Fruit fly (Drosophila melanogaster) whole organism, embryonic: ENCODE measurements around the gene CG8861.

Source experiments
- Ada2b ChIP-seq: fragments of 200-800 bp; sonication (Bioruptor generic); IDR thresholded peaks from 2 replicates; pipeline ENCODE4 v1.3.6; 2022; ENCODE audit warnings: missing biosample characterization, missing genetic modification characterization
- Adf1 ChIP-seq: fragments of 200-800 bp; sonication (Bioruptor generic); IDR thresholded peaks from 2 replicates; pipeline ENCODE4 v1.3.6; 2022; ENCODE audit warnings: missing biosample characterization, missing genetic modification characterization
- Bgb ChIP-seq: fragments of 200-800 bp; sonication (Bioruptor generic); IDR thresholded peaks from 2 replicates; pipeline ENCODE4 v1.3.6; 2022; ENCODE audit warnings: missing biosample characterization, missing genetic modification characterization; ENCODE audit not compliant: partially characterized antibody
- CG13287 ChIP-seq: fragments of 200-800 bp; sonication (Bioruptor generic); IDR thresholded peaks from 2 replicates; pipeline ENCODE4 v1.3.6; 2022; ENCODE audit warnings: missing biosample characterization, missing genetic modification characterization; ENCODE audit not compliant: partially characterized antibody
- CG13296 ChIP-seq: fragments of 200-800 bp; sonication (Bioruptor generic); optimal IDR thresholded peaks from 3 replicates; lab custom pipeline; 2018; ENCODE audit warnings: missing biosample characterization, mild to moderate bottlenecking, missing genetic modification characterization
- CG14014 ChIP-seq: fragments of 200-800 bp; sonication (Bioruptor generic); IDR thresholded peaks from 2 replicates; pipeline ENCODE4 v1.3.6; 2022; ENCODE audit warnings: missing biosample characterization, missing genetic modification characterization
- CG14860 ChIP-seq: fragments of 200-800 bp; sonication (Bioruptor generic); IDR thresholded peaks from 3 replicates; pipeline ENCODE4 v1.3.6; 2022; ENCODE audit warnings: missing biosample characterization, missing genetic modification characterization; ENCODE audit not compliant: partially characterized antibody
- CG15601 ChIP-seq: fragments of 200-800 bp; sonication (Bioruptor generic); optimal IDR thresholded peaks from 3 replicates; lab custom pipeline; 2019; ENCODE audit warnings: missing biosample characterization, mild to moderate bottlenecking, missing genetic modification characterization, moderate library complexity
- CG16815 ChIP-seq: fragments of 200-800 bp; sonication (Bioruptor generic); optimal IDR thresholded peaks from 3 replicates; lab custom pipeline; 2017; ENCODE audit warnings: missing biosample characterization, mild to moderate bottlenecking, missing genetic modification characterization
- CG17829 ChIP-seq: fragments of 200-800 bp; optimal IDR thresholded peaks from 2 replicates; lab custom pipeline; 2019; ENCODE audit warnings: missing biosample characterization, mild to moderate bottlenecking, missing genetic modification characterization, moderate library complexity
- CG34422 ChIP-seq: fragments of 200-800 bp; sonication (Bioruptor generic); IDR thresholded peaks from 3 replicates; pipeline ENCODE4 v1.3.6; 2022; ENCODE audit warnings: missing biosample characterization, missing genetic modification characterization
- CG3726 ChIP-seq: fragments of 200-800 bp; sonication (Bioruptor generic); IDR thresholded peaks from 3 replicates; pipeline ENCODE4, ENCODE4 v1.3.6; 2022; ENCODE audit warnings: missing biosample characterization, missing genetic modification characterization
- CG4328 ChIP-seq: fragments of 200-800 bp; sonication (Bioruptor generic); optimal IDR thresholded peaks from 3 replicates; lab custom pipeline; 2017; ENCODE audit warnings: missing biosample characterization, missing genetic modification reagents, missing genetic modification characterization
- CG6175 ChIP-seq: fragments of 200-800 bp; sonication (Bioruptor generic); IDR thresholded peaks from 3 replicates; pipeline ENCODE4 v1.3.6; 2022; ENCODE audit warnings: missing biosample characterization, missing genetic modification characterization
- CG7745 ChIP-seq: fragments of 200-800 bp; sonication (Bioruptor generic); optimal IDR thresholded peaks from 2 replicates; lab custom pipeline; 2018; ENCODE audit warnings: missing biosample characterization, mild to moderate bottlenecking, missing genetic modification characterization, moderate library complexity
- CG8290 ChIP-seq, 3 experiments: fragments of 200-800 bp; sonication (Bioruptor generic); optimal IDR thresholded peaks; 2 replicates each; lab custom pipeline; 2016 to 2019; ENCODE audit warnings: missing biosample characterization in 3 of 3, missing genetic modification characterization in 3 of 3, mild to moderate bottlenecking in 2 of 3, moderate library complexity in 1 of 3
- CG8478 ChIP-seq: fragments of >200 bp; optimal IDR thresholded peaks from 2 replicates; lab custom pipeline; 2018
- CG9876 ChIP-seq: fragments of 200-800 bp; sonication (Bioruptor generic); optimal IDR thresholded peaks from 2 replicates; lab custom pipeline; 2016; ENCODE audit warnings: missing biosample characterization, missing genetic modification characterization
- Chrac-16 ChIP-seq: fragments of 200-800 bp; sonication (Bioruptor generic); optimal IDR thresholded peaks from 3 replicates; lab custom pipeline; 2016; ENCODE audit warnings: missing biosample characterization, missing genetic modification characterization
- D19B ChIP-seq: fragments of 200-800 bp; sonication (Bioruptor generic); optimal IDR thresholded peaks from 2 replicates; lab custom pipeline; 2017; ENCODE audit warnings: missing biosample characterization, mild to moderate bottlenecking, missing genetic modification characterization
- Ets65A ChIP-seq: fragments of 200-800 bp; sonication (Bioruptor generic); peaks from one replicate; lab custom pipeline; 2016; ENCODE audit warnings: missing biosample characterization, missing genetic modification characterization
- Fer2 ChIP-seq: fragments of 200-800 bp; sonication (Bioruptor generic); optimal IDR thresholded peaks from 2 replicates; lab custom pipeline; 2018; ENCODE audit warnings: missing biosample characterization, mild to moderate bottlenecking, missing genetic modification characterization, moderate library complexity
- HmgD ChIP-seq: fragments of 200-800 bp; sonication (Bioruptor generic); optimal IDR thresholded peaks from 3 replicates; lab custom pipeline; 2016; ENCODE audit warnings: missing biosample characterization, missing genetic modification characterization
- Mes4 ChIP-seq: fragments of 200-800 bp; sonication (Bioruptor generic); optimal IDR thresholded peaks from 2 replicates; lab custom pipeline; 2016; ENCODE audit warnings: missing biosample characterization, missing genetic modification characterization
- Nf-YC ChIP-seq: fragments of 200-800 bp; optimal IDR thresholded peaks from 3 replicates; lab custom pipeline; 2019; ENCODE audit warnings: missing biosample characterization, mild to moderate bottlenecking, missing genetic modification characterization, moderate library complexity
- Opbp ChIP-seq: fragments of 200-800 bp; sonication (Bioruptor generic); IDR thresholded peaks from 3 replicates; pipeline ENCODE4 v1.3.6; 2022; ENCODE audit warnings: missing biosample characterization, missing genetic modification characterization; ENCODE audit not compliant: partially characterized antibody
- Pdp1 ChIP-seq, 2 experiments: fragments of 200-800 bp; sonication (Bioruptor generic); optimal IDR thresholded peaks; 3 replicates each; lab custom pipeline; 2016; ENCODE audit warnings: missing biosample characterization in 2 of 2, missing genetic modification characterization in 2 of 2, mild to moderate bottlenecking in 1 of 2, moderate library complexity in 1 of 2
- Sry-δ ChIP-seq: fragments of 200-800 bp; sonication (Bioruptor generic); optimal IDR thresholded peaks from 2 replicates; lab custom pipeline; 2016; ENCODE audit warnings: missing biosample characterization, missing genetic modification characterization
- Stat92E ChIP-seq, 3 experiments: fragments of >200 bp in 2 of 3; fragments of 200-800 bp in 1 of 3; sonication (Bioruptor generic) in 1 of 3; optimal IDR thresholded peaks; 2 replicates each; lab custom pipeline; 2017 to 2019; ENCODE audit warnings: missing biosample characterization in 3 of 3, missing genetic modification characterization in 3 of 3, mild to moderate bottlenecking in 1 of 3, moderate library complexity in 1 of 3
- Usf ChIP-seq: fragments of 200-800 bp; sonication (Bioruptor generic); optimal IDR thresholded peaks from 2 replicates; lab custom pipeline; 2017; ENCODE audit warnings: missing genotype, missing biosample characterization, missing genetic modification characterization
- ab ChIP-seq: fragments of 200-800 bp; sonication (Bioruptor generic); optimal IDR thresholded peaks from 2 replicates; lab custom pipeline; 2016; ENCODE audit warnings: missing biosample characterization, missing genetic modification characterization
- aop ChIP-seq: fragments of 200-800 bp; sonication (Bioruptor generic); IDR thresholded peaks from 2 replicates; pipeline ENCODE4 v1.3.6; 2022; ENCODE audit warnings: missing biosample characterization, missing genetic modification characterization
- bbx ChIP-seq: fragments of 200-800 bp; sonication (Bioruptor generic); IDR thresholded peaks from 2 replicates; pipeline ENCODE4 v1.3.6; 2022; ENCODE audit warnings: missing biosample characterization, missing genetic modification characterization; ENCODE audit not compliant: partially characterized antibody
- bigmax ChIP-seq: fragments of 200-800 bp; sonication (Bioruptor generic); optimal IDR thresholded peaks from 2 replicates; lab custom pipeline; 2018; ENCODE audit warnings: missing biosample characterization, mild to moderate bottlenecking, missing genetic modification characterization
- chinmo ChIP-seq: fragments of 200-800 bp; sonication (Bioruptor generic); IDR thresholded peaks from 4 replicates; pipeline ENCODE4 v1.3.6; 2022; ENCODE audit warnings: missing biosample characterization, missing genetic modification characterization; ENCODE audit not compliant: partially characterized antibody
- danr ChIP-seq: fragments of 200-800 bp; sonication (Bioruptor generic); IDR thresholded peaks from 2 replicates; pipeline ENCODE4 v1.3.6; 2022; ENCODE audit warnings: missing biosample characterization, missing genetic modification characterization
- dysf ChIP-seq: fragments of 200-800 bp; sonication (Bioruptor generic); IDR thresholded peaks from 3 replicates; pipeline ENCODE4 v1.3.6; 2022; ENCODE audit warnings: missing biosample characterization, missing genetic modification characterization
- ewg ChIP-seq: fragments of 200-800 bp; sonication (Bioruptor generic); optimal IDR thresholded peaks from 3 replicates; lab custom pipeline; 2017; ENCODE audit warnings: mild to moderate bottlenecking, missing biosample characterization, missing genetic modification reagents, missing genetic modification characterization
- eyg ChIP-seq: fragments of 200-800 bp; sonication (Bioruptor generic); optimal IDR thresholded peaks from 3 replicates; lab custom pipeline; 2016; ENCODE audit warnings: missing biosample characterization, missing genetic modification characterization
- gcm2 ChIP-seq: fragments of 200-800 bp; sonication (Bioruptor generic); optimal IDR thresholded peaks from 2 replicates; lab custom pipeline; 2016; ENCODE audit warnings: missing biosample characterization, missing genetic modification characterization
- her ChIP-seq: fragments of 200-800 bp; sonication (Bioruptor generic); optimal IDR thresholded peaks from 2 replicates; lab custom pipeline; 2016; ENCODE audit warnings: missing biosample characterization, missing genetic modification characterization
- jumu ChIP-seq: fragments of 200-800 bp; sonication (Bioruptor generic); optimal IDR thresholded peaks from 3 replicates; lab custom pipeline; 2016; ENCODE audit warnings: missing biosample characterization, missing genetic modification characterization
- pan ChIP-seq, 4 experiments: fragments of >200 bp in 3 of 4; fragments of 200-800 bp in 1 of 4; sonication (Bioruptor generic) in 1 of 4; optimal IDR thresholded peaks in 3 of 4; IDR thresholded peaks in 1 of 4; 2 replicates each; pipeline versions ENCODE4 v1.3.6 to Lab custom; 2017 to 2022; ENCODE audit warnings: missing biosample characterization in 2 of 4, missing genetic modification characterization in 2 of 4, mixed read lengths in 1 of 4
- pb ChIP-seq: fragments of 200-800 bp; sonication (Bioruptor generic); optimal IDR thresholded peaks from 3 replicates; lab custom pipeline; 2016; ENCODE audit warnings: missing biosample characterization, missing genetic modification characterization
- shn ChIP-seq: fragments of 200-800 bp; sonication (Bioruptor generic); optimal IDR thresholded peaks from 3 replicates; lab custom pipeline; 2016; ENCODE audit warnings: missing biosample characterization, missing genetic modification characterization
- sim ChIP-seq: fragments of 200-800 bp; sonication (Bioruptor generic); IDR thresholded peaks from 2 replicates; pipeline ENCODE4 v1.3.6; 2022; ENCODE audit warnings: missing biosample characterization, missing genetic modification characterization
- sima ChIP-seq: fragments of 200-800 bp; sonication (Bioruptor generic); optimal IDR thresholded peaks from 2 replicates; lab custom pipeline; 2016; ENCODE audit warnings: missing biosample characterization, missing genetic modification characterization
- so ChIP-seq: fragments of 200-800 bp; sonication (Bioruptor generic); IDR thresholded peaks from 3 replicates; pipeline ENCODE4 v1.3.6; 2022; ENCODE audit warnings: missing biosample characterization, missing genetic modification characterization
- sqz ChIP-seq: fragments of 200-800 bp; sonication (Bioruptor generic); optimal IDR thresholded peaks from 3 replicates; lab custom pipeline; 2018; ENCODE audit warnings: missing biosample characterization, mild to moderate bottlenecking, missing genetic modification characterization
- wor ChIP-seq: fragments of 200-800 bp; sonication (Bioruptor generic); IDR thresholded peaks from 2 replicates; pipeline ENCODE4 v1.3.6; 2022; ENCODE audit warnings: missing biosample characterization, missing genetic modification characterization

The CG8861 gene

dm6 chr3R:9328812-9329211 lies 501 bp upstream of the CG8861 start (continued):
- 0 out of 2 replicates have a peak, but pooled peaks have one; percentile 8 for TF ChIP-seq aop (GFP tag; lab: Robert Waterston, UW)
- no peak for TF ChIP-seq CG4328 (GFP tag; lab: Kevin White, UChicago)
- no peak for TF ChIP-seq shn
- peak; percentile 0 for TF ChIP-seq Sry-δ (GFP tag; lab: Kevin White, UChicago)
- no peak for TF ChIP-seq CG16815 (GFP tag; lab: Kevin White, UChicago)
- TF ChIP-seq chinmo (GFP tag; lab: Robert Waterston, UW), result 0 out of 4 replicates have a peak, but pooled peaks have one; percentile 49
- TF ChIP-seq CG15601 (tag; lab: Kevin White, UChicago), result peak; percentile 47
- peak; percentile 65; the same call in 2 of the 3 replicates for TF ChIP-seq Opbp
- TF ChIP-seq Pdp1 (GFP tag; optimal IDR thresholded peaks at IDR 0.05; lab: Kevin White, UChicago), result no peak
- no peak for TF ChIP-seq sima (GFP tag; lab: Kevin White, UChicago)
- no peak for TF ChIP-seq CG13296 (GFP tag; lab: Kevin White, UChicago)
- TF ChIP-seq Usf (GFP tag; lab: Kevin White, UChicago), result no peak
- TF ChIP-seq CG17829 (tag; lab: Kevin White, UChicago), result peak; percentile 11
- no peak for TF ChIP-seq CG14014 (GFP tag; lab: Robert Waterston, UW)
- no peak for TF ChIP-seq dysf (GFP tag; lab: Robert Waterston, UW)
- no peak for TF ChIP-seq sqz (GFP tag; lab: Kevin White, UChicago)
- TF ChIP-seq CG13287, result peak; percentile 11; the same call in 1 of the 2 replicates
- TF ChIP-seq danr, result no peak
- TF ChIP-seq CG3726 (GFP tag; lab: Robert Waterston, UW), result no peak
- TF ChIP-seq Fer2 (tag; lab: Kevin White, UChicago), result no peak
- TF ChIP-seq her (GFP tag; lab: Kevin White, UChicago), result no peak
- TF ChIP-seq Ada2b (GFP tag; lab: Robert Waterston, UW), result no peak
- no peak for TF ChIP-seq jumu
- TF ChIP-seq Ets65A (GFP tag; lab: Kevin White, UChicago), result peak; percentile 53
- no peak for TF ChIP-seq eyg (GFP tag; lab: Kevin White, UChicago)
- peak; percentile 43 for TF ChIP-seq bbx (GFP tag; lab: Robert Waterston, UW)
- TF ChIP-seq ewg, result no peak
- TF ChIP-seq D19B (GFP tag; lab: Kevin White, UChicago), result no peak
- TF ChIP-seq CG8478 (lab: Kevin White, UChicago), result peak; percentile 71
- TF ChIP-seq pan (optimal IDR thresholded peaks at IDR 0.05; lab: Kevin White, UChicago), result no peak
- TF ChIP-seq pan (GFP tag; optimal IDR thresholded peaks at IDR 0.05 in 1 of 2, IDR thresholded peaks at IDR 0.05 in 1 of 2), result no peak
- TF ChIP-seq CG14860 (GFP tag; lab: Robert Waterston, UW), result no peak; the same call in 2 of the 3 replicates
- peak; percentile 51; the same call in 1 of the 2 replicates for TF ChIP-seq Bgb
- TF ChIP-seq CG9876 (GFP tag; lab: Kevin White, UChicago), result peak; percentile 4
- TF ChIP-seq gcm2 (GFP tag; lab: Kevin White, UChicago), result no peak
- TF ChIP-seq wor (GFP tag; lab: Robert Waterston, UW), result no peak
- no peak for TF ChIP-seq sim
- no peak for TF ChIP-seq Stat92E (GFP tag; optimal IDR thresholded peaks at IDR 0.05; lab: Kevin White, UChicago)
- TF ChIP-seq CG8290 (GFP tag; optimal IDR thresholded peaks at IDR 0.05; lab: Kevin White, UChicago), result peak; percentile 48
- TF ChIP-seq CG8290 (tag; optimal IDR thresholded peaks at IDR 0.05; lab: Kevin White, UChicago), result peak in 1 of 2 experiments; percentile 67
- TF ChIP-seq Adf1 (GFP tag; lab: Robert Waterston, UW), result no peak
- TF ChIP-seq CG7745 (tag; lab: Kevin White, UChicago), result no peak
- TF ChIP-seq pb (GFP tag; lab: Kevin White, UChicago), result no peak
- no peak for TF ChIP-seq Chrac-16 (GFP tag; lab: Kevin White, UChicago)
- TF ChIP-seq HmgD (GFP tag; lab: Kevin White, UChicago), result peak; percentile 80
- TF ChIP-seq ab (GFP tag; lab: Kevin White, UChicago), result no peak
- no peak for TF ChIP-seq CG6175 (GFP tag; lab: Robert Waterston, UW)
- no peak for TF ChIP-seq bigmax (GFP tag; lab: Kevin White, UChicago)
- TF ChIP-seq so (GFP tag; lab: Robert Waterston, UW), result no peak
- TF ChIP-seq Nf-YC, result peak; percentile 24
- no peak for TF ChIP-seq CG34422
- TF ChIP-seq Mes4 (GFP tag; lab: Kevin White, UChicago), result no peak
